Worm (Caenorhabditis elegans): ENCODE measurements around the gene Y39A1A.3.

Gene Y39A1A.3

DNA sequence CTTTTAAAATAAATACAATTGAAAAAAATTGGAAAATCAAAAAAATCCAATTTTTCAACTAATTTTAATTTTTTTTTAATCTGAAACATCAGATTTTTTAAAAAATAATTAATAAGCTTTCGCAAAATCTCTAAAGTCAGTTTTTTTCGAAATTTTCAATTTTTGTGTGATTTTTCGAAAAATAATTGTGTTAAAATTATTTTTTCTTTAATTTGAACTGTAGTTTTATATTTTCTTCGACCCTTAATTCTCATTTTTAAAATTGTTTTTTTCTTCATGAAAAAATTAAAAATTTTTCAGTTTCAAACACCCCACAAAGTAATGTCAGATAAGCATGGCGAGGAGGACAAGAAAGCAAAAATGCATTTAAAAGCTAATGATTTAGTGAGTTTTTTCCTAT, 8.8 kb upstream of the Y39A1A.3 start, which contains the start of gene rabx-5:
Gene rabx-5, plus strand, starts transcription at position 301 of the 400 bp plus-strand sequence.
- TF ChIP-seq ces-1 (GFP tag; optimal IDR thresholded peaks at IDR 0.05) (no peak), unc-98 (GFP tag; IDR thresholded peaks at IDR 0.05) (no peak)

- TF ChIP-seq nhr-20 (tag; optimal IDR thresholded peaks at IDR 0.05) (no peak), nhr-47 (tag; optimal IDR thresholded peaks at IDR 0.05) (peak; percentile 65), egl-27 (tag; optimal IDR thresholded peaks at IDR 0.05) (no peak), snu-23 (GFP tag; optimal IDR thresholded peaks at IDR 0.05) (no peak), fkh-8 (tag; optimal IDR thresholded peaks at IDR 0.05) (peak; percentile 98), sup-37 (GFP tag; optimal IDR thresholded peaks at IDR 0.05) (no peak), dsc-1 (tag; optimal IDR thresholded peaks at IDR 0.05) (peak; percentile 51), mef-2 (tag; optimal IDR thresholded peaks at IDR 0.05) (peak; percentile 24), elt-2 (tag; optimal IDR thresholded peaks at IDR 0.05) (no peak), efl-3 (GFP tag; optimal IDR thresholded peaks at IDR 0.05) (no peak), nhr-71 (tag; optimal IDR thresholded peaks at IDR 0.05) (peak; percentile 72), C16A3.4 (tag; optimal IDR thresholded peaks at IDR 0.05) (no peak), hpl-2 (GFP tag; optimal IDR thresholded peaks at IDR 0.05) (no peak), zip-4 (GFP tag; optimal IDR thresholded peaks at IDR 0.05) (no peak), lin-13 (GFP tag; optimal IDR thresholded peaks at IDR 0.05) (no peak), skn-1 (tag; optimal IDR thresholded peaks at IDR 0.05) (no peak), swsn-7 (tag; optimal IDR thresholded peaks at IDR 0.05) (peak; percentile 13), nhr-237 (tag; optimal IDR thresholded peaks at IDR 0.05) (no peak), lin-35 (GFP tag; optimal IDR thresholded peaks at IDR 0.05) (no peak), F16B12.6 (tag; optimal IDR thresholded peaks at IDR 0.05) (peak; percentile 4), pag-3 (tag; optimal IDR thresholded peaks at IDR 0.05; ENCODE audit: borderline replicate concordance, insufficient read depth) (no peak), mab-9 (GFP tag; IDR thresholded peaks at IDR 0.05) (no peak), tlp-1 (tag; optimal IDR thresholded peaks at IDR 0.05) (no peak), lin-14 (GFP tag; optimal IDR thresholded peaks at IDR 0.05) (peak; percentile 26), nhr-19 (GFP tag; conservative IDR thresholded peaks at IDR 0.05) (no peak)
Observed at ce11 chrIII:10604325-10604724, 8.0 kb upstream of the Y39A1A.3 start.

DNA sequence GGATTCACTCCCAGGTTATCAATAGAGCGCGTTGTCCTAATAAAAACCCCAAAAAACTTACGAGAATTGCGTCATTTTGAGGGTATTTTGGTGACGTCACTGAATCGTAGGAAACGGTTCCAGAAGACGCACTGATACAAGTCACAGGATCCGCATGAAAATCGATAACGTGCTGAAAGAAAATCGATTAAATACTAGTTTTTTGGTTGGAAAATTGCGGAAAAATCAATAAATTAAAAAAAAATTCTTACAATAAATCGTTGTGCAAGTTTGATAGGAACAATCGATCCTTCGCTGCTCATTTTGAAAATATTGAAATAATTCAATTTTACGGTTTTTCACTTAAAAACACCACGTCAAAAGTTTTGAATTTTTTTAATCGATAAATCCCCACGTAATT, 7.0 kb upstream of the Y39A1A.3 start, which contains the start of gene Y39A1A.2:
Gene Y39A1A.2, minus strand, starts transcription at position 319 of the 400 bp plus-strand sequence.
- TF ChIP-seq ama-1 (optimal IDR thresholded peaks at IDR 0.05) (no peak), aha-1 (tag; optimal IDR thresholded peaks at IDR 0.05) (no peak), unc-98 (GFP tag; IDR thresholded peaks at IDR 0.05) (no peak), pag-3 (tag; optimal IDR thresholded peaks at IDR 0.05; ENCODE audit: borderline replicate concordance, insufficient read depth) (no peak), aly-2 (tag; optimal IDR thresholded peaks at IDR 0.05) (no peak), unc-30 (tag; optimal IDR thresholded peaks at IDR 0.05) (no peak), Y116A8C.19 (tag; optimal IDR thresholded peaks at IDR 0.05; ENCODE audit: borderline replicate concordance) (no peak), sox-4 (tag; optimal IDR thresholded peaks at IDR 0.05) (no peak), efl-1 (optimal IDR thresholded peaks at IDR 0.05) (no peak), efl-1 (GFP tag; optimal IDR thresholded peaks at IDR 0.05 in 1 of 2) (no peak), ceh-8 (GFP tag; optimal IDR thresholded peaks at IDR 0.05) (no peak)

- peak; percentile 74 for TF ChIP-seq pax-3 (tag; optimal IDR thresholded peaks at IDR 0.05)
- TF ChIP-seq elt-2 (tag; optimal IDR thresholded peaks at IDR 0.05) = no peak
- peak; percentile 6 for TF ChIP-seq nhr-20 (tag; optimal IDR thresholded peaks at IDR 0.05)
- no peak for TF ChIP-seq ceh-90 (tag; optimal IDR thresholded peaks at IDR 0.05)
- no peak for TF ChIP-seq egl-27 (tag; optimal IDR thresholded peaks at IDR 0.05)
- TF ChIP-seq blmp-1 (tag; optimal IDR thresholded peaks at IDR 0.05) = no peak
- TF ChIP-seq ceh-63 (GFP tag; optimal IDR thresholded peaks at IDR 0.05) = no peak
- TF ChIP-seq snu-23 (GFP tag; optimal IDR thresholded peaks at IDR 0.05) = no peak
- TF ChIP-seq hlh-17 (GFP tag; optimal IDR thresholded peaks at IDR 0.05; ENCODE audit: borderline replicate concordance) = no peak
- TF ChIP-seq nhr-85 (tag) = no peak
- TF ChIP-seq ces-1 (GFP tag; optimal IDR thresholded peaks at IDR 0.05) = no peak
- peak; percentile 53 for TF ChIP-seq nhr-71 (tag; optimal IDR thresholded peaks at IDR 0.05)
- TF ChIP-seq snpc-4 (tag; optimal IDR thresholded peaks at IDR 0.05) = no peak
- no peak for TF ChIP-seq unc-62 (GFP tag; optimal IDR thresholded peaks at IDR 0.05)
- no peak for TF ChIP-seq ztf-4 (tag; optimal IDR thresholded peaks at IDR 0.05)
- TF ChIP-seq fkh-8 (tag; optimal IDR thresholded peaks at IDR 0.05) = peak; percentile 84
- no peak for TF ChIP-seq ama-1 (optimal IDR thresholded peaks at IDR 0.05)
- no peak for TF ChIP-seq sptf-1 (tag; optimal IDR thresholded peaks at IDR 0.05)
- TF ChIP-seq efl-3 (GFP tag; optimal IDR thresholded peaks at IDR 0.05) = no peak
- TF ChIP-seq xbp-1 (tag; optimal IDR thresholded peaks at IDR 0.05) = no peak
- no peak for TF ChIP-seq fkh-10 (GFP tag; optimal IDR thresholded peaks at IDR 0.05)
- no peak for TF ChIP-seq tbx-2 (tag; optimal IDR thresholded peaks at IDR 0.05)
Observed at ce11 chrIII:10600894-10601293, 4.6 kb upstream of the Y39A1A.3 start.

Measured in whole organism, L1 larva.